Worm (Caenorhabditis elegans) whole organism, late embryonic: ENCODE data around the gene tyr-1.

Experiments used
- T23F11.4 ChIP-seq: fragments of 200-800 bp; sonication (Bioruptor generic); optimal IDR thresholded peaks from 2 replicates; lab custom pipeline; 2018; ENCODE audit warnings: mild to moderate bottlenecking, missing genetic modification characterization, missing compliant biosample characterization
- Y22D7AL.16 ChIP-seq: sonication (generic microtip); optimal IDR thresholded peaks from 2 replicates; lab custom pipeline; 2016; ENCODE audit warnings: missing genetic modification characterization, missing compliant biosample characterization
- ahr-1 ChIP-seq: sonication (generic microtip); optimal IDR thresholded peaks from 2 replicates; lab custom pipeline; 2016; ENCODE audit warnings: missing genetic modification characterization, missing compliant biosample characterization
- ceh-14 ChIP-seq: sonication (generic microtip); optimal IDR thresholded peaks from 2 replicates; lab custom pipeline; 2016; ENCODE audit warnings: missing genotype, missing genetic modification characterization, missing compliant biosample characterization
- ceh-18 ChIP-seq: sonication (generic microtip); optimal IDR thresholded peaks from 2 replicates; lab custom pipeline; 2016; ENCODE audit warnings: missing genetic modification characterization, missing compliant biosample characterization
- ceh-19 ChIP-seq: fragments of 200-800 bp; sonication (Bioruptor generic); optimal IDR thresholded peaks from 2 replicates; lab custom pipeline; 2018; ENCODE audit warnings: mild to moderate bottlenecking, missing genetic modification characterization, missing compliant biosample characterization
- ceh-2 ChIP-seq: sonication (generic microtip); optimal IDR thresholded peaks from 2 replicates; lab custom pipeline; 2016; ENCODE audit warnings: missing genotype, missing genetic modification characterization, missing compliant biosample characterization
- ceh-22 ChIP-seq: sonication (generic microtip); optimal IDR thresholded peaks from 2 replicates; lab custom pipeline; 2017; ENCODE audit warnings: missing biosample characterization, missing genetic modification characterization
- ceh-24 ChIP-seq: sonication (generic microtip); optimal IDR thresholded peaks from 2 replicates; lab custom pipeline; 2016; ENCODE audit warnings: mild to moderate bottlenecking, missing genetic modification characterization, missing compliant biosample characterization
- ceh-34 ChIP-seq: sonication (generic microtip); optimal IDR thresholded peaks from 2 replicates; lab custom pipeline; 2016; ENCODE audit warnings: mild to moderate bottlenecking, missing genetic modification characterization, missing compliant biosample characterization
- ceh-48 ChIP-seq: sonication (generic microtip); optimal IDR thresholded peaks from 2 replicates; lab custom pipeline; 2016; ENCODE audit warnings: missing genetic modification characterization, inconsistent platforms, missing compliant biosample characterization
- ceh-6 ChIP-seq: fragments of 200-800 bp; sonication (Bioruptor generic); optimal IDR thresholded peaks from 2 replicates; lab custom pipeline; 2018; ENCODE audit warnings: mild to moderate bottlenecking, missing genetic modification characterization, missing compliant biosample characterization
- ceh-9 ChIP-seq: sonication (generic microtip); optimal IDR thresholded peaks from 2 replicates; lab custom pipeline; 2016; ENCODE audit warnings: mild to moderate bottlenecking, missing genetic modification characterization, inconsistent platforms, missing compliant biosample characterization
- elt-2 ChIP-seq: sonication (generic microtip); optimal IDR thresholded peaks from 2 replicates; lab custom pipeline; 2016; ENCODE audit warnings: missing genetic modification reagents, missing genetic modification characterization, missing compliant biosample characterization
- ets-4 ChIP-seq: sonication (generic microtip); optimal IDR thresholded peaks from 2 replicates; lab custom pipeline; 2016; ENCODE audit warnings: missing genetic modification characterization, missing compliant biosample characterization
- hlh-15 ChIP-seq: sonication (generic microtip); optimal IDR thresholded peaks from 2 replicates; lab custom pipeline; 2016; ENCODE audit warnings: missing genetic modification characterization, missing compliant biosample characterization
- hlh-30 ChIP-seq: sonication (generic microtip); optimal IDR thresholded peaks from 2 replicates; lab custom pipeline; 2017; ENCODE audit warnings: antibody characterized with exemption, missing genetic modification characterization, missing compliant biosample characterization; ENCODE audit not compliant: insufficient read depth
- hlh-6 ChIP-seq: sonication (generic microtip); optimal IDR thresholded peaks from 2 replicates; lab custom pipeline; 2016; ENCODE audit warnings: missing genotype, missing genetic modification characterization, missing compliant biosample characterization
- npax-4 ChIP-seq: sonication (generic microtip); optimal IDR thresholded peaks from 2 replicates; lab custom pipeline; 2016; ENCODE audit warnings: missing genetic modification characterization, missing compliant biosample characterization
- odd-2 ChIP-seq: sonication (generic microtip); optimal IDR thresholded peaks from 2 replicates; lab custom pipeline; 2017; ENCODE audit warnings: antibody characterized with exemption, mild to moderate bottlenecking, missing genetic modification characterization, missing compliant biosample characterization
- pat-9 ChIP-seq: fragments of 200-800 bp; sonication (Bioruptor generic); optimal IDR thresholded peaks from 2 replicates; lab custom pipeline; 2018; ENCODE audit warnings: mild to moderate bottlenecking, missing genetic modification characterization, moderate library complexity, missing compliant biosample characterization
- pha-2 ChIP-seq: sonication (generic microtip); optimal IDR thresholded peaks from 2 replicates; lab custom pipeline; 2017; ENCODE audit warnings: mild to moderate bottlenecking, missing genetic modification characterization, missing compliant biosample characterization
- pha-4 ChIP-seq: fragments of 150-350 bp; optimal IDR thresholded peaks from 2 replicates; lab custom pipeline; 2018; ENCODE audit warnings: missing biosample characterization, missing genetic modification reagents, missing genetic modification characterization
- pqm-1 ChIP-seq: sonication (generic microtip); optimal IDR thresholded peaks from 2 replicates; lab custom pipeline; 2016; ENCODE audit warnings: missing genetic modification characterization, missing compliant biosample characterization
- pros-1 ChIP-seq: fragments of 150-350 bp; optimal IDR thresholded peaks from 2 replicates; lab custom pipeline; 2014; ENCODE audit warnings: missing biosample characterization, missing genetic modification reagents, missing genetic modification characterization
- ref-2 ChIP-seq: sonication (generic microtip); optimal IDR thresholded peaks from 2 replicates; lab custom pipeline; 2016; ENCODE audit warnings: missing genetic modification characterization, missing compliant biosample characterization
- sox-4 ChIP-seq: sonication (generic microtip); optimal IDR thresholded peaks from 2 replicates; lab custom pipeline; 2017; ENCODE audit warnings: mild to moderate bottlenecking, missing genetic modification characterization, inconsistent platforms, missing compliant biosample characterization
- tbx-7 ChIP-seq: sonication (generic microtip); optimal IDR thresholded peaks from 2 replicates; lab custom pipeline; 2016; ENCODE audit warnings: missing genotype, missing genetic modification characterization, missing compliant biosample characterization
- unc-3 ChIP-seq, 2 experiments: fragments of 200-800 bp in 1 of 2; sonication (Bioruptor generic) in 1 of 2; sonication (generic microtip) in 1 of 2; conservative IDR thresholded peaks in 1 of 2; optimal IDR thresholded peaks in 1 of 2; 2 replicates each; pipeline versions ENCODE4 v1.3.6 to Lab custom; 2016 to 2022; ENCODE audit warnings: missing compliant biosample characterization in 2 of 2, missing genetic modification characterization in 2 of 2, missing genetic modification reagents in 1 of 2
- unc-55 ChIP-seq: sonication (generic microtip); optimal IDR thresholded peaks from 2 replicates; lab custom pipeline; 2017; ENCODE audit warnings: missing biosample characterization, missing genetic modification reagents, missing genetic modification characterization
- unc-86 ChIP-seq: sonication (generic microtip); optimal IDR thresholded peaks from 2 replicates; lab custom pipeline; 2016; ENCODE audit warnings: missing genetic modification characterization, missing compliant biosample characterization
- zip-5 ChIP-seq: sonication (generic microtip); optimal IDR thresholded peaks from 2 replicates; lab custom pipeline; 2016; ENCODE audit warnings: missing genetic modification characterization, missing compliant biosample characterization

Gene tyr-1

DNA sequence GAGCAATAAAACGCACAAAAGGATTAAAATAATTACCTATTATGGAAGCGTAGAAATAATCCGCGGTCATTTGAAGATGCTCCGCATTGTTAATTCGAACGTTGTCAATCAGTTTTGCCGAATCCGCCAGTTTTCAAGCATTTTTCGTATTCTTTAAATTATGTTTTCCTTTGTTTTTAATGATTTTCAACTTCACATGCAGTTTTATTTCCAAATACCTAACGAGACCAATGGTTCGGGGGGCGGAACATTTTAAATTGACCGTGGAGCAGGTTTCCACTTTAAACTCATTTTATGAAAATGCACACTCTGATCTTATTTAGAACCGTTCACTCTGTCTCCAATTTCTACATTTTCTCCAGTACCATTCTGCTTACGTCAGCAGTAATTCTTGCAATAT, 21.1 kb downstream of the tyr-1 start, which contains the start of gene ZK688.4:
TSS of gene ZK688.4 (plus strand) at position 301 of the 400 bp plus-strand sequence.
- TF ChIP-seq T23F11.4 (GFP tag; lab: Kevin White, UChicago) = no peak
- no peak for TF ChIP-seq unc-3 (GFP tag; conservative IDR thresholded peaks at IDR 0.05; lab: Robert Waterston, UW)
- no peak for TF ChIP-seq unc-3 (tag; optimal IDR thresholded peaks at IDR 0.05; lab: Kevin White, UChicago)
- TF ChIP-seq odd-2 (tag; lab: Kevin White, UChicago) = no peak

DNA sequence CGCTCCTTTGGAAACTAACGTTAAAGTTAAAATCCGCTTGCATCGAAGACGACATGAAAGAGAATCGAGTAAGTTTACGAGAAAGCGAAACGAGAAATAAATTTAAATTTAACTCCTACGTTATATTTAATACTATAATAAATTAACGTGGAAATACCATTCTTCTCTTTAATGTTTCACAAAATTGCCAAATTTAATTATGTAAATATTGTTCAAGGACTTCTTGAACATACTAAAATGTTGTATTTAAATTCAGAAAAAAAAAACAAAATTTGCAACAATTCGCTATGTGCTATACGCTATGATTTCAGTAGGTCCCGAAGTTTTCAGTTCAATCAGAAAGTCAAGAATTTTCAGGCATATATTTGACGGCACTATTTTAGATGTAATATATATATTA, 23.3 kb downstream of the tyr-1 start, which contains the start of gene ZK688.10:
TSS of gene ZK688.10 (minus strand) at position 101 of the 400 bp plus-strand sequence.
- no peak for TF ChIP-seq npax-4 (tag; lab: Kevin White, UChicago)
- no peak for TF ChIP-seq ceh-18
- no peak for TF ChIP-seq tbx-7
- no peak for TF ChIP-seq ceh-48 (tag; lab: Kevin White, UChicago)
- TF ChIP-seq sox-4 (tag; lab: Kevin White, UChicago) = no peak
- no peak for TF ChIP-seq ceh-34 (tag; lab: Kevin White, UChicago)
- TF ChIP-seq ref-2 (tag; lab: Kevin White, UChicago) = no peak
- no peak for TF ChIP-seq elt-2
- no peak for TF ChIP-seq unc-86 (tag; lab: Kevin White, UChicago)
- TF ChIP-seq ceh-2 (tag; lab: Kevin White, UChicago) = no peak
- TF ChIP-seq ets-4 = no peak
- no peak for TF ChIP-seq pat-9 (tag; lab: Kevin White, UChicago)
- no peak for TF ChIP-seq ceh-22 (tag; lab: Kevin White, UChicago)
- no peak for TF ChIP-seq ceh-24

DNA sequence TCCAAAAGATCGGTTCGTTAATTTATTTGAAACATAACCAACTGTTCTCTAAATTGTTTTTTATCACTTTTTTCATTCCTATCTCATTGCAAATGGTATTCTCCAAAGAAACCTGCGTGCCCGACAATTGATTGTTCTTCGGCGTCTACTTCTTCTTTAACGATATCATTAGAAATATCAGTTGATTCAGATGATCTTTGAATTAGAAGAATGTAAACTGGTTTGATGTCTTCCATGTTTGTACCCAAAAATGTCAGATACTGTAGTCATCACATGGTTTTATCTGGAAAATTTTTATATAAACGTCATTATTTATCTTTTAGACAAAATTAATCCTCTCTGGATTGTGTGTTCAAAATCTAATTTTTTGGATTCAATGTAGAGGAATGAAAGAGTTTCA, 24.2 kb downstream of the tyr-1 start:
- TF ChIP-seq ceh-14 (no peak), ceh-48 (tag; lab: Kevin White, UChicago) (no peak), ceh-9 (tag; lab: Kevin White, UChicago) (no peak), odd-2 (tag; lab: Kevin White, UChicago) (no peak), ets-4 (no peak), ahr-1 (tag; lab: Kevin White, UChicago) (no peak), tbx-7 (no peak), ceh-19 (GFP tag; lab: Kevin White, UChicago) (no peak), hlh-15 (tag; lab: Kevin White, UChicago) (no peak), elt-2 (no peak)

DNA sequence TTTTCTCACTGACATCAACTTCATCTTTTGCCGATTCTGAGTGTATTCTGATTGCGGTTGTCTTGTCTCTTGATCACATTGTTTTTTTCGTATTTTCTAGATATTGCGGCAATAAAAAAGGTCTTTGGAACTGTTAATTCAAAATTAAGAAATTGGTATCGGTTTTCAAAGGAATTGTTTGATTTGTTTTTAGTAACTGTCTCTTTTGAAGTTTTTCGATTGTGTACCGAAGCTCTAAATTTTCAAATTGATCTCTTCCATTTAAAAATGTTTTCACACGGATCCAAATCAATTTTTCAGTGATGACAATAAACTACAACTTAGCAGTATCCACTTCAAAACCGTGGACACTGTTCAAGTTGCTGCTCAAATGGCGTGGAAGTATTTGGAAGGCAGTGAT, 27.2 kb downstream of the tyr-1 start, which contains the start of gene best-24:
TSS of gene best-24 (plus strand) at position 301 of the 400 bp plus-strand sequence.
- TF ChIP-seq hlh-6 (tag; lab: Kevin White, UChicago) (no peak), hlh-30 (tag; lab: Kevin White, UChicago) (no peak), unc-3 (GFP tag; conservative IDR thresholded peaks at IDR 0.05; lab: Robert Waterston, UW) (no peak), unc-3 (tag; optimal IDR thresholded peaks at IDR 0.05; lab: Kevin White, UChicago) (no peak), ceh-2 (tag; lab: Kevin White, UChicago) (no peak), pha-2 (tag; lab: Kevin White, UChicago) (no peak), ceh-14 (no peak), pha-4 (tag; lab: Kevin White, UChicago) (no peak), pros-1 (tag; lab: Kevin White, UChicago) (no peak), pqm-1 (tag; lab: Kevin White, UChicago) (no peak), tbx-7 (no peak), zip-5 (tag; lab: Kevin White, UChicago) (no peak), odd-2 (tag; lab: Kevin White, UChicago) (no peak)
- TF ChIP-seq, all 69 proteins: peak for 0

DNA sequence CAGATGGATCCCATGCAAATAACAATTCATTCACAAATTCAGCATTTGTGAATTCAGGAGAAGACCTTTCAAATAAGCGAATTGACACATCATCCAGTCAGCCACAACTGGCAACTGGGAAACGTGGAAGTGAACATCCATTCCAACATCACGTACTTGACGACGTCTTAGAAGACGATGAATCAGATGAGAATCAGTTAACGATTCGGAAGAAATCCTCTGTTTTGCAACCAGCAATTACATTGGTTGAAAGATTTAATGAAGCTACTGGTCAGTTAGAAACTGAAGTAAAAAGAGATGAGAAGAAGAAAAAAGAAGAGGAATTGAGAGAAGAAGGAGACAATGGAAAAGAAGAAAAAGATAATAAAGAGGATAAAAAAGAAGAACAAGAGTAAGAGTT, 29.8 kb downstream of the tyr-1 start:
- no peak for TF ChIP-seq ceh-19 (GFP tag; lab: Kevin White, UChicago)
- TF ChIP-seq Y22D7AL.16 (tag; lab: Kevin White, UChicago) = no peak
- TF ChIP-seq hlh-6 (tag; lab: Kevin White, UChicago) = no peak

DNA sequence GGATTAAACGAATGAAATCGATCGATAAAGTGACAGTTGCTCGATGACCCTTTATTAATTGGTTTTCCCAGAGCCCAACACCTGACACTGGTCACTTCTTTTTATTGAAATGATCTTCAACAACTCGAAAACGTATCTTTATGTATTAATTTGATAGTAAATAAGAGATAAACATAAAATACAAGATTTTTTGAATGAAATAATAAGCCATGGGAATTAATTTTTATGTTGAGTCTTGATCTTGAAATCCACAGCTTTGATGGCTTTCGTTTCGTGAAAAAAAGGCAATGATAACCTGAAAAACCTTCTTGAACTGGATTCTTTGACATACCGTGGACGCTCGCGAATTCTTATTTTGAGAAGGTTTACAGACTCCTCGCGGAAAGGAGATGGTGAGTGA, 33.9 kb downstream of the tyr-1 start, which contains the start of gene pcp-5:
TSS of gene pcp-5 (minus strand) at position 101 of the 400 bp plus-strand sequence.
- TF ChIP-seq unc-55 (GFP tag; lab: Kevin White, UChicago) = peak; percentile 6
- TF ChIP-seq ceh-6 (GFP tag; lab: Kevin White, UChicago) = no peak
